Fruit fly (Drosophila melanogaster) whole organism, pupa: Measurements from ENCODE around the gene CSN3.

ENCODE experiments used
- CG12605 ChIP-seq: fragments of 200-800 bp; sonication (Bioruptor generic); IDR thresholded peaks from 2 replicates; pipeline ENCODE4 v1.3.6; 2022; ENCODE audit warnings: missing biosample characterization, missing genetic modification characterization
- CG13204 ChIP-seq: fragments of 200-800 bp; sonication (Bioruptor generic); optimal IDR thresholded peaks from 2 replicates; lab custom pipeline; 2018; ENCODE audit warnings: missing biosample characterization, mild to moderate bottlenecking, missing genetic modification characterization, moderate library complexity
- CG14655 ChIP-seq: fragments of 200-800 bp; sonication (Bioruptor generic); optimal IDR thresholded peaks from 3 replicates; lab custom pipeline; 2017; ENCODE audit warnings: mild to moderate bottlenecking, missing biosample characterization, missing genetic modification reagents, missing genetic modification characterization
- CG15710 ChIP-seq: fragments of 200-800 bp; sonication (Bioruptor generic); optimal IDR thresholded peaks from 2 replicates; lab custom pipeline; 2018; ENCODE audit warnings: missing biosample characterization, mild to moderate bottlenecking, missing genetic modification characterization, moderate library complexity
- CG17806 ChIP-seq: fragments of 200-800 bp; sonication (Bioruptor generic); optimal IDR thresholded peaks from 2 replicates; lab custom pipeline; 2018; ENCODE audit warnings: missing biosample characterization, mild to moderate bottlenecking, missing genetic modification characterization, moderate library complexity
- EcR ChIP-seq: fragments of 200-800 bp; sonication (Bioruptor generic); optimal IDR thresholded peaks from 3 replicates; lab custom pipeline; 2019; ENCODE audit warnings: missing biosample characterization, missing genetic modification characterization, mild to moderate bottlenecking, moderate library complexity, missing genetic modification reagents
- Ets98B ChIP-seq: fragments of 200-800 bp; sonication (Bioruptor generic); IDR thresholded peaks from 2 replicates; pipeline ENCODE4 v1.3.6; 2022; ENCODE audit warnings: missing biosample characterization, missing genetic modification characterization
- Pif1A ChIP-seq: fragments of 200-800 bp; sonication (Bioruptor generic); optimal IDR thresholded peaks from 3 replicates; lab custom pipeline; 2016; ENCODE audit warnings: missing biosample characterization, missing genetic modification characterization
- fd96Ca ChIP-seq: fragments of 200-800 bp; sonication (Bioruptor generic); IDR thresholded peaks from 3 replicates; pipeline ENCODE4 v1.3.6; 2022; ENCODE audit warnings: missing biosample characterization, missing genetic modification characterization

- TF ChIP-seq CG13204 (GFP tag; lab: Kevin White, UChicago) (no peak), EcR (GFP tag; lab: Kevin White, UChicago) (no peak), CG15710 (tag; lab: Kevin White, UChicago) (no peak), Pif1A (GFP tag; lab: Kevin White, UChicago) (no peak), Ets98B (GFP tag; lab: Robert Waterston, UW) (no peak), CG17806 (tag; lab: Kevin White, UChicago) (no peak), CG14655 (GFP tag; lab: Kevin White, UChicago) (no peak), CG12605 (GFP tag; lab: Robert Waterston, UW) (no peak), fd96Ca (no peak)
Measured at dm6 chr3L:20834150-20834549, 7.2 kb downstream of the CSN3 start.
